Worm (Caenorhabditis elegans): ENCODE results near the gene F57B9.1.
A peak's percentile ranks its signal among the peaks of the same experiment; 100 is the strongest.

The F57B9.1 gene

ce11 chrIII:6961167-6961566 is 723 bp upstream of the F57B9.1 start (continued):
- TF ChIP-seq nhr-12 (tag; optimal IDR thresholded peaks at IDR 0.05) (no peak), ets-5 (GFP tag; IDR thresholded peaks at IDR 0.05) (no peak), lin-39 (tag; optimal IDR thresholded peaks at IDR 0.05) (no peak), Y116A8C.19 (tag; optimal IDR thresholded peaks at IDR 0.05; ENCODE audit: borderline replicate concordance) (no peak), unc-98 (GFP tag; IDR thresholded peaks at IDR 0.05) (no peak), nhr-28 (tag; optimal IDR thresholded peaks at IDR 0.05) (no peak), aha-1 (tag; optimal IDR thresholded peaks at IDR 0.05) (no peak), pqm-1 (tag; optimal IDR thresholded peaks at IDR 0.05) (no peak), ceh-88 (GFP tag; IDR thresholded peaks at IDR 0.05) (no peak), unc-86 (tag; optimal IDR thresholded peaks at IDR 0.05) (no peak), ama-1 (optimal IDR thresholded peaks at IDR 0.05) (peak; percentile 40), isw-1 (GFP tag; IDR thresholded peaks at IDR 0.05) (0 out of 2 replicates have a peak, but pooled peaks have one; percentile 10), nhr-85 (tag) (no peak), ztf-11 (tag; optimal IDR thresholded peaks at IDR 0.05) (no peak), tlp-1 (tag; optimal IDR thresholded peaks at IDR 0.05) (no peak), nhr-47 (tag; optimal IDR thresholded peaks at IDR 0.05) (peak; percentile 4), mab-9 (GFP tag; IDR thresholded peaks at IDR 0.05) (no peak), nhr-84 (tag; optimal IDR thresholded peaks at IDR 0.05) (no peak), aly-2 (tag; optimal IDR thresholded peaks at IDR 0.05) (peak; percentile 31), nhr-71 (tag; optimal IDR thresholded peaks at IDR 0.05) (peak; percentile 34), nhr-19 (GFP tag; conservative IDR thresholded peaks at IDR 0.05) (no peak), nhr-237 (tag; optimal IDR thresholded peaks at IDR 0.05) (no peak), alr-1 (tag; optimal IDR thresholded peaks at IDR 0.05; ENCODE audit: borderline replicate concordance) (no peak), lsy-2 (tag; optimal IDR thresholded peaks at IDR 0.05) (peak; percentile 94 to 98), F16B12.6 (tag; optimal IDR thresholded peaks at IDR 0.05) (peak; percentile 90), snu-23 (GFP tag; optimal IDR thresholded peaks at IDR 0.05) (peak; percentile 49), jun-1 (tag; optimal IDR thresholded peaks at IDR 0.05) (no peak), blmp-1 (tag; optimal IDR thresholded peaks at IDR 0.05) (peak; percentile 57), C16A3.4 (tag; optimal IDR thresholded peaks at IDR 0.05) (peak; percentile 67), mep-1 (tag; optimal IDR thresholded peaks at IDR 0.05) (peak; percentile 75), fkh-10 (GFP tag; optimal IDR thresholded peaks at IDR 0.05) (peak; percentile 0), nhr-90 (tag; optimal IDR thresholded peaks at IDR 0.05; ENCODE audit: poor library complexity) (no peak), lin-13 (GFP tag; optimal IDR thresholded peaks at IDR 0.05) (no peak), lir-3 (tag; optimal IDR thresholded peaks at IDR 0.05; ENCODE audit: poor library complexity) (no peak), nhr-77 (tag; optimal IDR thresholded peaks at IDR 0.05) (no peak), sup-37 (GFP tag; optimal IDR thresholded peaks at IDR 0.05) (no peak), nhr-11 (tag; optimal IDR thresholded peaks at IDR 0.05) (no peak), lin-15B (tag; optimal IDR thresholded peaks at IDR 0.05) (no peak), unc-62 (GFP tag; optimal IDR thresholded peaks at IDR 0.05) (no peak)

ce11 chrIII:6968080-6968639 is 6.3 kb downstream of the F57B9.1 start, which contains the start of gene panl-2:
Gene panl-2 (minus strand): TSS chrIII:6968130.
- TF ChIP-seq ztf-11 (tag; optimal IDR thresholded peaks at IDR 0.05) (no peak), F16B12.6 (tag; optimal IDR thresholded peaks at IDR 0.05) (peak; percentile 24), nhr-71 (tag; optimal IDR thresholded peaks at IDR 0.05) (peak; percentile 43), lsy-2 (tag; optimal IDR thresholded peaks at IDR 0.05) (peak; percentile 82 to 94), efl-1 (optimal IDR thresholded peaks at IDR 0.05) (peak; percentile 91 to 95), efl-1 (GFP tag; optimal IDR thresholded peaks at IDR 0.05 in 1 of 2) (peak; percentile 90 to 99), tbx-2 (tag; optimal IDR thresholded peaks at IDR 0.05) (peak; percentile 20), lin-15B (tag; optimal IDR thresholded peaks at IDR 0.05) (no peak), mep-1 (tag; optimal IDR thresholded peaks at IDR 0.05) (peak; percentile 16), lin-13 (GFP tag; optimal IDR thresholded peaks at IDR 0.05) (peak; percentile 12), C04F5.9 (tag; optimal IDR thresholded peaks at IDR 0.05) (peak; percentile 42), nhr-11 (tag; optimal IDR thresholded peaks at IDR 0.05) (no peak), isw-1 (GFP tag; IDR thresholded peaks at IDR 0.05) (peak; percentile 34), egl-13 (tag; optimal IDR thresholded peaks at IDR 0.05) (no peak), mab-9 (GFP tag; IDR thresholded peaks at IDR 0.05) (no peak), lin-14 (GFP tag; optimal IDR thresholded peaks at IDR 0.05) (peak; percentile 30), blmp-1 (tag; optimal IDR thresholded peaks at IDR 0.05) (peak; percentile 43), nhr-20 (tag; optimal IDR thresholded peaks at IDR 0.05) (peak; percentile 11), skn-1 (tag; optimal IDR thresholded peaks at IDR 0.05) (peak; percentile 51), snu-23 (GFP tag; optimal IDR thresholded peaks at IDR 0.05) (peak; percentile 53), unc-130 (tag; optimal IDR thresholded peaks at IDR 0.05) (no peak), ceh-8 (GFP tag; optimal IDR thresholded peaks at IDR 0.05) (no peak), nhr-19 (GFP tag; conservative IDR thresholded peaks at IDR 0.05) (peak; percentile 41), fkh-4 (tag; optimal IDR thresholded peaks at IDR 0.05; ENCODE audit: borderline replicate concordance) (no peak), hlh-4 (tag; optimal IDR thresholded peaks at IDR 0.05) (no peak), vab-15 (tag; optimal IDR thresholded peaks at IDR 0.05) (no peak), C16A3.4 (tag; optimal IDR thresholded peaks at IDR 0.05) (peak; percentile 54), nhr-12 (tag; optimal IDR thresholded peaks at IDR 0.05) (no peak)

All from whole organism, L1 larva.